Worm (Caenorhabditis elegans) whole organism, L3 larva: ENCODE data around the gene fbxa-115.

Source experiments
- elt-1 ChIP-seq: fragments of 150-350 bp; optimal IDR thresholded peaks from 2 replicates; lab custom pipeline; 2014; ENCODE audit warnings: missing biosample characterization, missing genetic modification characterization
- elt-3 ChIP-seq, 3 experiments: fragments of 150-350 bp in 1 of 3; sonication (generic microtip) in 2 of 3; optimal IDR thresholded peaks; 2 replicates in 2 of 3; 4 replicates in 1 of 3; lab custom pipeline; 2014 to 2017; ENCODE audit warnings: missing biosample characterization in 3 of 3, missing genetic modification characterization in 3 of 3
- fkh-10 ChIP-seq: sonication (generic microtip); optimal IDR thresholded peaks from 2 replicates; lab custom pipeline; 2017; ENCODE audit warnings: missing biosample characterization, missing genetic modification reagents, missing genetic modification characterization
- nfya-1 ChIP-seq: sonication (generic microtip); optimal IDR thresholded peaks from 2 replicates; lab custom pipeline; 2017; ENCODE audit warnings: missing genetic modification characterization, mild to moderate bottlenecking, missing compliant biosample characterization, antibody characterized with exemption, moderate library complexity; ENCODE audit not compliant: insufficient read depth
- nhr-12 ChIP-seq: fragments of 150-350 bp; optimal IDR thresholded peaks from 2 replicates; lab custom pipeline; 2014; ENCODE audit warnings: missing biosample characterization, missing genetic modification characterization
- nhr-237 ChIP-seq: fragments of 150-350 bp; optimal IDR thresholded peaks from 2 replicates; lab custom pipeline; 2014; ENCODE audit warnings: missing biosample characterization, missing genetic modification characterization
- sea-2 ChIP-seq: fragments of 150-350 bp; sonication (generic microtip); optimal IDR thresholded peaks from 4 replicates; lab custom pipeline; 2014; ENCODE audit warnings: missing biosample characterization, missing genetic modification reagents, missing genetic modification characterization
- skn-1 ChIP-seq: fragments of 150-350 bp; optimal IDR thresholded peaks from 2 replicates; lab custom pipeline; 2014; ENCODE audit warnings: missing biosample characterization, missing genetic modification characterization
- ztf-4 ChIP-seq: fragments of 150-350 bp; optimal IDR thresholded peaks from 2 replicates; lab custom pipeline; 2014; ENCODE audit warnings: missing biosample characterization, missing genetic modification characterization

ce11 chrV:20164059-20164892 lies 27.7 kb downstream of the fbxa-115 start, which contains the start of gene F19B2.5:
- TF ChIP-seq sea-2 (GFP tag; lab: Kevin White, UChicago) (no peak), nhr-12 (no peak), nfya-1 (tag; lab: Kevin White, UChicago) (peak; percentile 13), fkh-10 (no peak), elt-1 (no peak), ztf-4 (no peak), skn-1 (tag; lab: Kevin White, UChicago) (no peak), elt-3 (tag; optimal IDR thresholded peaks at IDR 0.05; lab: Kevin White, UChicago) (no peak), nhr-237 (tag; lab: Kevin White, UChicago) (no peak)
